Worm (Caenorhabditis elegans) whole organism, late embryonic: ENCODE results near the gene Y66D12A.11.

Source experiments
- C08G9.2 ChIP-seq: sonication (generic microtip); optimal IDR thresholded peaks from 2 replicates; lab custom pipeline; 2016; ENCODE audit warnings: mild to moderate bottlenecking, missing genetic modification characterization, moderate library complexity, missing compliant biosample characterization
- F13H6.1 ChIP-seq: sonication (generic microtip); optimal IDR thresholded peaks from 2 replicates; lab custom pipeline; 2016; ENCODE audit warnings: missing genetic modification characterization, missing compliant biosample characterization
- K02D7.2 ChIP-seq: sonication (generic microtip); optimal IDR thresholded peaks from 2 replicates; lab custom pipeline; 2017; ENCODE audit warnings: mild to moderate bottlenecking, missing genetic modification characterization, missing compliant biosample characterization
- T23F11.4 ChIP-seq: fragments of 200-800 bp; sonication (Bioruptor generic); optimal IDR thresholded peaks from 2 replicates; lab custom pipeline; 2018; ENCODE audit warnings: mild to moderate bottlenecking, missing genetic modification characterization, missing compliant biosample characterization
- ahr-1 ChIP-seq: sonication (generic microtip); optimal IDR thresholded peaks from 2 replicates; lab custom pipeline; 2016; ENCODE audit warnings: missing genetic modification characterization, missing compliant biosample characterization
- ama-1 ChIP-seq: fragments of 150-350 bp; optimal IDR thresholded peaks from 2 replicates; lab custom pipeline; 2014
- ceh-14 ChIP-seq: sonication (generic microtip); optimal IDR thresholded peaks from 2 replicates; lab custom pipeline; 2016; ENCODE audit warnings: missing genotype, missing genetic modification characterization, missing compliant biosample characterization
- ceh-18 ChIP-seq: sonication (generic microtip); optimal IDR thresholded peaks from 2 replicates; lab custom pipeline; 2016; ENCODE audit warnings: missing genetic modification characterization, missing compliant biosample characterization
- ceh-22 ChIP-seq: sonication (generic microtip); optimal IDR thresholded peaks from 2 replicates; lab custom pipeline; 2017; ENCODE audit warnings: missing biosample characterization, missing genetic modification characterization
- ceh-24 ChIP-seq: sonication (generic microtip); optimal IDR thresholded peaks from 2 replicates; lab custom pipeline; 2016; ENCODE audit warnings: mild to moderate bottlenecking, missing genetic modification characterization, missing compliant biosample characterization
- ceh-6 ChIP-seq: fragments of 200-800 bp; sonication (Bioruptor generic); optimal IDR thresholded peaks from 2 replicates; lab custom pipeline; 2018; ENCODE audit warnings: mild to moderate bottlenecking, missing genetic modification characterization, missing compliant biosample characterization
- dmd-4 ChIP-seq: sonication (generic microtip); optimal IDR thresholded peaks from 2 replicates; lab custom pipeline; 2016; ENCODE audit warnings: borderline replicate concordance, missing genetic modification characterization, missing compliant biosample characterization
- dve-1 ChIP-seq: sonication (generic microtip); optimal IDR thresholded peaks from 2 replicates; lab custom pipeline; 2017; ENCODE audit warnings: antibody characterized with exemption, mild to moderate bottlenecking, missing genetic modification characterization, missing compliant biosample characterization
- elt-4 ChIP-seq: sonication (generic microtip); optimal IDR thresholded peaks from 2 replicates; lab custom pipeline; 2016; ENCODE audit warnings: missing genetic modification characterization, missing compliant biosample characterization
- ets-4 ChIP-seq: sonication (generic microtip); optimal IDR thresholded peaks from 2 replicates; lab custom pipeline; 2016; ENCODE audit warnings: missing genetic modification characterization, missing compliant biosample characterization
- eyg-1 ChIP-seq: sonication (generic microtip); optimal IDR thresholded peaks from 2 replicates; lab custom pipeline; 2016; ENCODE audit warnings: missing genotype, missing genetic modification characterization, missing compliant biosample characterization
- gmeb-2 ChIP-seq: sonication (generic microtip); optimal IDR thresholded peaks from 2 replicates; lab custom pipeline; 2016; ENCODE audit warnings: missing genetic modification characterization, inconsistent platforms, missing compliant biosample characterization
- hlh-15 ChIP-seq: sonication (generic microtip); optimal IDR thresholded peaks from 2 replicates; lab custom pipeline; 2016; ENCODE audit warnings: missing genetic modification characterization, missing compliant biosample characterization
- hlh-30 ChIP-seq: sonication (generic microtip); optimal IDR thresholded peaks from 2 replicates; lab custom pipeline; 2017; ENCODE audit warnings: antibody characterized with exemption, missing genetic modification characterization, missing compliant biosample characterization; ENCODE audit not compliant: insufficient read depth
- lin-11 ChIP-seq: fragments of 200-800 bp; sonication (Bioruptor generic); optimal IDR thresholded peaks from 2 replicates; lab custom pipeline; 2018; ENCODE audit warnings: mild to moderate bottlenecking, missing genetic modification characterization, missing compliant biosample characterization
- madf-2 ChIP-seq: sonication (generic microtip); optimal IDR thresholded peaks from 2 replicates; lab custom pipeline; 2017; ENCODE audit warnings: missing genetic modification characterization, missing compliant biosample characterization
- nfya-1 ChIP-seq: sonication (generic microtip); optimal IDR thresholded peaks from 2 replicates; lab custom pipeline; 2017; ENCODE audit warnings: missing genetic modification characterization, mild to moderate bottlenecking, missing compliant biosample characterization, antibody characterized with exemption, moderate library complexity
- nhr-11 ChIP-seq: fragments of 150-350 bp; optimal IDR thresholded peaks from 2 replicates; lab custom pipeline; 2014; ENCODE audit warnings: missing biosample characterization, missing genetic modification characterization
- nhr-232 ChIP-seq: sonication (generic microtip); optimal IDR thresholded peaks from 2 replicates; lab custom pipeline; 2016; ENCODE audit warnings: missing genetic modification characterization, missing compliant biosample characterization
- pag-3 ChIP-seq: sonication (generic microtip); optimal IDR thresholded peaks from 2 replicates; lab custom pipeline; 2016; ENCODE audit warnings: missing compliant biosample characterization, missing genetic modification characterization, borderline replicate concordance
- pat-9 ChIP-seq: fragments of 200-800 bp; sonication (Bioruptor generic); optimal IDR thresholded peaks from 2 replicates; lab custom pipeline; 2018; ENCODE audit warnings: mild to moderate bottlenecking, missing genetic modification characterization, moderate library complexity, missing compliant biosample characterization
- pax-1 ChIP-seq: fragments of 150-350 bp; optimal IDR thresholded peaks from 2 replicates; lab custom pipeline; 2014; ENCODE audit warnings: missing biosample characterization, missing genetic modification characterization
- pros-1 ChIP-seq: fragments of 150-350 bp; optimal IDR thresholded peaks from 2 replicates; lab custom pipeline; 2014; ENCODE audit warnings: missing biosample characterization, missing genetic modification reagents, missing genetic modification characterization
- rnt-1 ChIP-seq: sonication (generic microtip); optimal IDR thresholded peaks from 2 replicates; lab custom pipeline; 2016; ENCODE audit warnings: missing genetic modification characterization, missing compliant biosample characterization
- sdc-2 ChIP-seq: sonication (generic microtip); optimal IDR thresholded peaks from 2 replicates; lab custom pipeline; 2016; ENCODE audit warnings: missing genotype, missing genetic modification characterization, missing compliant biosample characterization
- syd-9 ChIP-seq: sonication (generic microtip); optimal IDR thresholded peaks from 2 replicates; lab custom pipeline; 2016; ENCODE audit warnings: mild to moderate bottlenecking, missing genetic modification characterization, moderate library complexity, missing compliant biosample characterization
- tbx-2 ChIP-seq: sonication (generic microtip); optimal IDR thresholded peaks from 2 replicates; lab custom pipeline; 2016; ENCODE audit warnings: missing genetic modification characterization, missing compliant biosample characterization
- tbx-7 ChIP-seq: sonication (generic microtip); optimal IDR thresholded peaks from 2 replicates; lab custom pipeline; 2016; ENCODE audit warnings: missing genotype, missing genetic modification characterization, missing compliant biosample characterization
- ttx-3 ChIP-seq: sonication (generic microtip); optimal IDR thresholded peaks from 2 replicates; lab custom pipeline; 2016; ENCODE audit warnings: missing genetic modification reagents, missing genetic modification characterization, missing compliant biosample characterization
- unc-3 ChIP-seq, 2 experiments: fragments of 200-800 bp in 1 of 2; sonication (Bioruptor generic) in 1 of 2; sonication (generic microtip) in 1 of 2; conservative IDR thresholded peaks in 1 of 2; optimal IDR thresholded peaks in 1 of 2; 2 replicates each; pipeline versions ENCODE4 v1.3.6 to Lab custom; 2016 to 2022; ENCODE audit warnings: missing compliant biosample characterization in 2 of 2, missing genetic modification characterization in 2 of 2, missing genetic modification reagents in 1 of 2

Y66D12A.11 gene

ce11 chrIII:11580428-11580885, 17.2 kb downstream of the Y66D12A.11 start, which contains the start of gene Y66D12A.7:
Gene Y66D12A.7, minus strand, starts transcription at chrIII:11580478.
- no peak for TF ChIP-seq ama-1 (lab: Kevin White, UChicago)

DNA sequence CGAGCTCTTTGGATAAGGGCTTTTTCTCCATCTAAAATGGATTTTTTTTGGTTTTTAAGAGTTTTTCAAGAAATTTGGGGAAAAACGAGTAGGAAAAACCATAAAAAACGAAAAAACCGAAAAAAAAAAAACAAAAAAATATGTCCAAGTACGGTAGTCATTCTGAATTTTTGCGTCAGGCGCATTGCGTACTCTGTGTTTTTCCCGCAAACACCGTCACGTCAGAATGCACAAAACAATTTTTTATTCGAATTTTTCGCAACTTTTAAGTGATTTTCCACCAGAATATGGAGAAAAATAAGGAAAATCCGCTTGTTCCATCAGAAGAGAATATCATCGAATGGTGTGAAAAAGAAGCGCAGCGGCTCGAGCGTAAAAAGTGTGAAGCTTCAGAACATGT, 18.1 kb downstream of the Y66D12A.11 start, which contains the start of the genes Y66D12A.6 and ceh-92:
Gene Y66D12A.6 (minus strand): TSS at position 31 of the 400 bp plus-strand sequence.
Gene ceh-92 (plus strand): TSS at position 229 of the 400 bp plus-strand sequence.
- TF ChIP-seq madf-2 (no peak), tbx-2 (tag; lab: Kevin White, UChicago) (no peak), ceh-22 (tag; lab: Kevin White, UChicago) (no peak), ceh-18 (tag; lab: Kevin White, UChicago) (no peak), rnt-1 (tag; lab: Kevin White, UChicago) (no peak), ttx-3 (tag; lab: Kevin White, UChicago) (no peak), pag-3 (tag; lab: Kevin White, UChicago) (no peak), hlh-30 (tag; lab: Kevin White, UChicago) (no peak), syd-9 (tag; lab: Kevin White, UChicago) (no peak), nhr-232 (tag; lab: Kevin White, UChicago) (no peak), ama-1 (lab: Kevin White, UChicago) (no peak), C08G9.2 (no peak), ceh-6 (no peak), dmd-4 (tag; lab: Kevin White, UChicago) (no peak), elt-4 (no peak), ahr-1 (tag; lab: Kevin White, UChicago) (no peak), F13H6.1 (no peak)

DNA sequence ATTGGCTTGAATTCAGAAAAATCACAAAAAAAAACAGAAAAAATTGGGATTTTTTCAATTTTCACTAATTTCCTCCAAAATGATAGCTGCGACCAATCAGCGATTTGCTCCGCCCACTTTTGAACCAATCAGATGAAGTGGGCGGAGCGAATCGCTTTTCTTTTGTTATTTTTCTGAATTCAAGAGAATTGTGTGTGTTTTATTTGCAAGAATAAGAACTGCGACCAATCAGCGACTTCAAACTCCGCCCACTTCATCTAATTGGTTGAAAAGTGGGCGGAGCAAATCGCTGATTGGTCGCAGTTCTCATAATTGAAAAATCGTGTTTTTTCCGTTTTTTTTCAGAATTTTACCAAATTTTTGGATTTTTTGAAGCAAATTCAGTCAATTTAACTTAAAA, 19.3 kb downstream of the Y66D12A.11 start:
- TF ChIP-seq pax-1 (tag; lab: Kevin White, UChicago) (no peak), nfya-1 (peak; percentile 86), ceh-6 (no peak)

- no peak for TF ChIP-seq unc-3 (GFP tag; conservative IDR thresholded peaks at IDR 0.05; lab: Robert Waterston, UW)
- TF ChIP-seq unc-3 (tag; optimal IDR thresholded peaks at IDR 0.05; lab: Kevin White, UChicago) = no peak
- TF ChIP-seq nhr-11 (tag; lab: Kevin White, UChicago) = no peak
- no peak for TF ChIP-seq eyg-1 (tag; lab: Kevin White, UChicago)
- TF ChIP-seq T23F11.4 (GFP tag; lab: Kevin White, UChicago) = no peak
- TF ChIP-seq sdc-2 (tag; lab: Kevin White, UChicago) = no peak
- no peak for TF ChIP-seq ceh-6
- no peak for TF ChIP-seq ceh-14
- TF ChIP-seq hlh-15 (tag; lab: Kevin White, UChicago) = no peak
Observed at ce11 chrIII:11588911-11589310, 25.6 kb downstream of the Y66D12A.11 start, which contains the start of gene Y66D12A.3. Gene Y66D12A.3, plus strand, starts transcription at chrIII:11589211.

- TF ChIP-seq tbx-7 (tag; lab: Kevin White, UChicago) (no peak), nfya-1 (peak; percentile 63), ceh-24 (tag; lab: Kevin White, UChicago) (no peak)
Observed at ce11 chrIII:11589311-11589710, 26.0 kb downstream of the Y66D12A.11 start.

- no peak for TF ChIP-seq gmeb-2 (tag; lab: Kevin White, UChicago)
- no peak for TF ChIP-seq lin-11 (tag; lab: Kevin White, UChicago)
- no peak for TF ChIP-seq tbx-2 (tag; lab: Kevin White, UChicago)
- TF ChIP-seq ceh-24 (tag; lab: Kevin White, UChicago) = no peak
- TF ChIP-seq pros-1 (tag; lab: Kevin White, UChicago) = no peak
- TF ChIP-seq K02D7.2 = no peak
- no peak for TF ChIP-seq dve-1
- no peak for TF ChIP-seq pat-9 (tag; lab: Kevin White, UChicago)
- TF ChIP-seq ets-4 (tag; lab: Kevin White, UChicago) = no peak
- TF ChIP-seq, all 69 proteins: peak for 0
Observed at ce11 chrIII:11590255-11590654, 27.0 kb downstream of the Y66D12A.11 start.
